Fruit fly (Drosophila melanogaster) whole organism, embryonic: ENCODE measurements around the gene RpS28a.

ENCODE experiments used
- Bteb2 ChIP-seq: fragments of 200-800 bp; sonication (Bioruptor generic); optimal IDR thresholded peaks from 2 replicates; lab custom pipeline; 2016; ENCODE audit warnings: missing biosample characterization, missing genetic modification characterization
- C15 ChIP-seq: fragments of 200-800 bp; sonication (Bioruptor generic); IDR thresholded peaks from 3 replicates; pipeline ENCODE4 v1.3.6; 2022; ENCODE audit warnings: missing biosample characterization, missing genetic modification characterization
- CG11560 ChIP-seq: fragments of 200-800 bp; sonication (Bioruptor generic); IDR thresholded peaks from 3 replicates; pipeline ENCODE4 v1.3.6; 2022; ENCODE audit warnings: missing biosample characterization, missing genetic modification characterization
- CG12104 ChIP-seq: fragments of 200-800 bp; sonication (Bioruptor generic); optimal IDR thresholded peaks from 3 replicates; lab custom pipeline; 2016; ENCODE audit warnings: missing biosample characterization, missing genetic modification characterization
- CG12659 ChIP-seq: fragments of 200-800 bp; sonication (Bioruptor generic); optimal IDR thresholded peaks from 3 replicates; lab custom pipeline; 2017; ENCODE audit warnings: mild to moderate bottlenecking, missing biosample characterization, missing genetic modification reagents, missing genetic modification characterization
- CG12744 ChIP-seq: fragments of 200-800 bp; sonication (Bioruptor generic); optimal IDR thresholded peaks from 2 replicates; lab custom pipeline; 2016; ENCODE audit warnings: missing biosample characterization, missing genetic modification characterization
- CG14667 ChIP-seq: fragments of 200-800 bp; sonication (Bioruptor generic); IDR thresholded peaks from 2 replicates; pipeline ENCODE4 v1.3.6; 2022; ENCODE audit warnings: missing biosample characterization, missing genetic modification characterization
- CG15514 ChIP-seq: fragments of 200-800 bp; sonication (Bioruptor generic); optimal IDR thresholded peaks from 3 replicates; lab custom pipeline; 2017; ENCODE audit warnings: missing biosample characterization, missing genetic modification characterization, mild to moderate bottlenecking, moderate library complexity, missing genetic modification reagents
- CG17186 ChIP-seq: fragments of 200-800 bp; sonication (Bioruptor generic); optimal IDR thresholded peaks from 3 replicates; lab custom pipeline; 2017; ENCODE audit warnings: missing biosample characterization, missing genetic modification reagents, missing genetic modification characterization
- CG17328 ChIP-seq: fragments of 200-800 bp; sonication (Bioruptor generic); IDR thresholded peaks from 2 replicates; pipeline ENCODE4 v1.3.6; 2022; ENCODE audit warnings: missing biosample characterization, missing genetic modification characterization
- CG17829 ChIP-seq: fragments of 200-800 bp; optimal IDR thresholded peaks from 2 replicates; lab custom pipeline; 2019; ENCODE audit warnings: missing biosample characterization, mild to moderate bottlenecking, missing genetic modification characterization, moderate library complexity
- CG18476 ChIP-seq: fragments of 200-800 bp; sonication (Bioruptor generic); optimal IDR thresholded peaks from 2 replicates; lab custom pipeline; 2016; ENCODE audit warnings: missing biosample characterization, mild to moderate bottlenecking, missing genetic modification characterization
- CG2199 ChIP-seq: fragments of 200-800 bp; sonication (Bioruptor generic); IDR thresholded peaks from 3 replicates; pipeline ENCODE4 v1.3.6; 2022; ENCODE audit warnings: missing biosample characterization, missing genetic modification characterization
- CG31441 ChIP-seq: fragments of 200-800 bp; sonication (Bioruptor generic); IDR thresholded peaks from 2 replicates; pipeline ENCODE4 v1.3.6; 2022; ENCODE audit warnings: missing biosample characterization, missing genetic modification characterization
- CG3847 ChIP-seq: fragments of 200-800 bp; sonication (Bioruptor generic); IDR thresholded peaks from 2 replicates; pipeline ENCODE4 v1.3.6; 2022; ENCODE audit warnings: missing biosample characterization, missing genetic modification characterization
- CG4424 ChIP-seq: fragments of 200-800 bp; sonication (Bioruptor generic); optimal IDR thresholded peaks from 3 replicates; lab custom pipeline; 2016; ENCODE audit warnings: missing biosample characterization, missing genetic modification characterization
- CG4617 ChIP-seq: fragments of 200-800 bp; sonication (Bioruptor generic); optimal IDR thresholded peaks from 3 replicates; lab custom pipeline; 2016; ENCODE audit warnings: missing biosample characterization, missing genetic modification characterization, borderline replicate concordance
- CG6175 ChIP-seq: fragments of 200-800 bp; sonication (Bioruptor generic); IDR thresholded peaks from 3 replicates; pipeline ENCODE4 v1.3.6; 2022; ENCODE audit warnings: missing biosample characterization, missing genetic modification characterization
- CG6654 ChIP-seq: fragments of 200-800 bp; sonication (Bioruptor generic); optimal IDR thresholded peaks from 2 replicates; lab custom pipeline; 2017; ENCODE audit warnings: missing biosample characterization, mild to moderate bottlenecking, missing genetic modification characterization
- CG7963 ChIP-seq: fragments of 200-800 bp; sonication (Bioruptor generic); IDR thresholded peaks from 3 replicates; pipeline ENCODE4 v1.3.6; 2022; ENCODE audit warnings: missing biosample characterization, missing genetic modification characterization; ENCODE audit not compliant: partially characterized antibody
- CG8359 ChIP-seq: fragments of 200-800 bp; sonication (Bioruptor generic); optimal IDR thresholded peaks from 2 replicates; lab custom pipeline; 2017; ENCODE audit warnings: missing biosample characterization, mild to moderate bottlenecking, missing genetic modification characterization, borderline replicate concordance
- CG8388 ChIP-seq: fragments of 200-800 bp; sonication (Bioruptor generic); optimal IDR thresholded peaks from 2 replicates; lab custom pipeline; 2019; ENCODE audit warnings: missing biosample characterization, mild to moderate bottlenecking, missing genetic modification characterization, moderate library complexity
- CG8924 ChIP-seq: fragments of 200-800 bp; optimal IDR thresholded peaks from 3 replicates; lab custom pipeline; 2019; ENCODE audit warnings: missing biosample characterization, mild to moderate bottlenecking, missing genetic modification characterization, moderate library complexity
- D19B ChIP-seq: fragments of 200-800 bp; sonication (Bioruptor generic); optimal IDR thresholded peaks from 2 replicates; lab custom pipeline; 2017; ENCODE audit warnings: missing biosample characterization, mild to moderate bottlenecking, missing genetic modification characterization
- Dek ChIP-seq: fragments of 200-800 bp; sonication (Bioruptor generic); optimal IDR thresholded peaks from 3 replicates; lab custom pipeline; 2019; ENCODE audit warnings: missing biosample characterization, mild to moderate bottlenecking, missing genetic modification characterization, moderate library complexity
- Dref ChIP-seq: fragments of 200-800 bp; sonication (Bioruptor generic); IDR thresholded peaks from 2 replicates; pipeline ENCODE4 v1.3.6; 2022; ENCODE audit warnings: missing biosample characterization, missing genetic modification characterization
- Gug ChIP-seq: fragments of 200-800 bp; sonication (Bioruptor generic); IDR thresholded peaks from 4 replicates; pipeline ENCODE4 v1.3.6; 2022; ENCODE audit warnings: missing biosample characterization, missing genetic modification characterization
- HLH4C ChIP-seq: fragments of 200-800 bp; sonication (Bioruptor generic); IDR thresholded peaks from 3 replicates; pipeline ENCODE4 v1.3.6; 2022; ENCODE audit warnings: missing biosample characterization, missing genetic modification characterization; ENCODE audit not compliant: partially characterized antibody
- HmgZ ChIP-seq: fragments of 200-800 bp; sonication (Bioruptor generic); optimal IDR thresholded peaks from 2 replicates; lab custom pipeline; 2018; ENCODE audit warnings: missing biosample characterization, mild to moderate bottlenecking, missing genetic modification characterization
- Nf-YB ChIP-seq: fragments of 200-800 bp; sonication (Bioruptor generic); optimal IDR thresholded peaks from 3 replicates; lab custom pipeline; 2019; ENCODE audit warnings: missing biosample characterization, mild to moderate bottlenecking, missing genetic modification characterization, moderate library complexity
- Oli ChIP-seq: fragments of 200-800 bp; sonication (Bioruptor generic); optimal IDR thresholded peaks from 2 replicates; lab custom pipeline; 2018; ENCODE audit warnings: missing biosample characterization, mild to moderate bottlenecking, missing genetic modification characterization, moderate library complexity
- Scr ChIP-seq: fragments of 200-800 bp; sonication (Bioruptor generic); IDR thresholded peaks from 2 replicates; pipeline ENCODE4 v1.3.6; 2022; ENCODE audit warnings: missing biosample characterization, missing genetic modification characterization; ENCODE audit not compliant: partially characterized antibody
- Stat92E ChIP-seq, 3 experiments: fragments of >200 bp in 2 of 3; fragments of 200-800 bp in 1 of 3; sonication (Bioruptor generic) in 1 of 3; optimal IDR thresholded peaks; 2 replicates each; lab custom pipeline; 2017 to 2019; ENCODE audit warnings: missing biosample characterization in 3 of 3, missing genetic modification characterization in 3 of 3, mild to moderate bottlenecking in 1 of 3, moderate library complexity in 1 of 3
- TFAM ChIP-seq: fragments of 200-800 bp; sonication (Bioruptor generic); optimal IDR thresholded peaks from 2 replicates; lab custom pipeline; 2017; ENCODE audit warnings: missing biosample characterization, missing genetic modification characterization, inconsistent platforms
- abd-A ChIP-seq: fragments of 200-800 bp; sonication (Bioruptor generic); optimal IDR thresholded peaks from 3 replicates; lab custom pipeline; 2019; ENCODE audit warnings: missing biosample characterization, mild to moderate bottlenecking, missing genetic modification characterization, moderate library complexity
- ac ChIP-seq: fragments of 200-800 bp; sonication (Bioruptor generic); optimal IDR thresholded peaks from 3 replicates; lab custom pipeline; 2017; ENCODE audit warnings: missing biosample characterization, mild to moderate bottlenecking, missing genetic modification characterization
- cad ChIP-seq: fragments of >200 bp; optimal IDR thresholded peaks from 2 replicates; lab custom pipeline; 2017; ENCODE audit warnings: missing biosample characterization, missing genetic modification characterization
- chinmo ChIP-seq: fragments of 200-800 bp; sonication (Bioruptor generic); IDR thresholded peaks from 4 replicates; pipeline ENCODE4 v1.3.6; 2022; ENCODE audit warnings: missing biosample characterization, missing genetic modification characterization; ENCODE audit not compliant: partially characterized antibody
- croc ChIP-seq: fragments of 200-800 bp; sonication (Bioruptor generic); conservative IDR thresholded peaks from 3 replicates; pipeline ENCODE4 v1.3.6; 2022; ENCODE audit warnings: missing biosample characterization, missing genetic modification characterization
- da ChIP-seq: fragments of 200-800 bp; sonication (Bioruptor generic); optimal IDR thresholded peaks from 2 replicates; lab custom pipeline; 2016; ENCODE audit warnings: missing biosample characterization, missing genetic modification characterization
- disco-r ChIP-seq: fragments of 200-800 bp; sonication (Bioruptor generic); optimal IDR thresholded peaks from 2 replicates; lab custom pipeline; 2016; ENCODE audit warnings: missing biosample characterization, missing genetic modification characterization
- dysf ChIP-seq: fragments of 200-800 bp; sonication (Bioruptor generic); IDR thresholded peaks from 3 replicates; pipeline ENCODE4 v1.3.6; 2022; ENCODE audit warnings: missing biosample characterization, missing genetic modification characterization
- eve ChIP-seq, 2 experiments: fragments of >200 bp; optimal IDR thresholded peaks; 2 replicates each; lab custom pipeline; 2017; ENCODE audit warnings: missing biosample characterization in 2 of 2, missing genetic modification characterization in 2 of 2
- gsb ChIP-seq: fragments of 200-800 bp; sonication (Bioruptor generic); IDR thresholded peaks from 2 replicates; pipeline ENCODE4 v1.3.6; 2022; ENCODE audit warnings: missing biosample characterization, missing genetic modification characterization
- h ChIP-seq: fragments of >200 bp; optimal IDR thresholded peaks from 2 replicates; lab custom pipeline; 2017
- insv ChIP-seq, 2 experiments: fragments of 200-800 bp; sonication (Bioruptor generic); optimal IDR thresholded peaks; 3 replicates each; lab custom pipeline; 2016 to 2018; ENCODE audit warnings: missing biosample characterization in 2 of 2, missing genetic modification characterization in 2 of 2
- inv ChIP-seq: fragments of 200-800 bp; sonication (Bioruptor generic); IDR thresholded peaks from 2 replicates; pipeline ENCODE4 v1.3.6; 2022; ENCODE audit warnings: missing biosample characterization, missing genetic modification characterization; ENCODE audit not compliant: partially characterized antibody
- so ChIP-seq: fragments of 200-800 bp; sonication (Bioruptor generic); IDR thresholded peaks from 3 replicates; pipeline ENCODE4 v1.3.6; 2022; ENCODE audit warnings: missing biosample characterization, missing genetic modification characterization
- ssp ChIP-seq: fragments of 200-800 bp; sonication (Bioruptor generic); IDR thresholded peaks from 2 replicates; pipeline ENCODE4 v1.3.6; 2022; ENCODE audit warnings: missing biosample characterization, missing genetic modification characterization
- tin ChIP-seq: fragments of 200-800 bp; sonication (Bioruptor generic); optimal IDR thresholded peaks from 3 replicates; lab custom pipeline; 2016; ENCODE audit warnings: missing biosample characterization, missing genetic modification characterization

Gene RpS28a

DNA sequence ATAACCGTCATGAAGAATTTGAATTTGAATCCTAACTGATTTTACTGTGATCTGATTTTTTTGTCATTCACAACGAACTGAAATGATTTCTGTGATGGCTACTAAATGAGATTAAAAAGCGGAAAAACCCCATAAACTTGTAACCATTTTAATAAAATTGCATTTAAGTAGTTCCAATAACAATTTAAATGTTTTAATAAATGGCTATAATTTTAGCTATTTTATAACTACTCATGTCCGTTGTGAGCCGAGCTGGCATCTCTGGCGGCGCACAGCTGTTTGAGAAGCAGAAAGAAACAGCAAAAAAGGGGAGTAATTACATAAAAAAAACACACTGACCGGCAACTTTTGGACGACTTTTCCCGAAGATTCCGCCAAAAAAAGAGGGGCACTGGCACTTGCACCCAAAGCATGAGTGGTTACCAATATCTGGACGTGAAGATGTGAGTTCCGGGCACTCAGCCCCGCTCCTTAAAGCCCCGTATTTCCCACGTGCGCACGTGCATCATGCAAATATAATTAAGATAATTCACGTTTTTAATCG, 34.2 kb upstream of the RpS28a start, which contains the start of the genes CG7950 and Rpp14a (continued):
- TF ChIP-seq Nf-YB (GFP tag; lab: Kevin White, UChicago): peak; percentile 59
- TF ChIP-seq CG12104: no peak
- peak; percentile 77; the same call in 2 of the 3 replicates for TF ChIP-seq so (GFP tag; lab: Robert Waterston, UW)
- TF ChIP-seq CG8388: peak; percentile 53
- peak; percentile 65 for TF ChIP-seq CG8924 (tag; lab: Kevin White, UChicago)
- TF ChIP-seq TFAM: no peak
- peak; percentile 54 for TF ChIP-seq CG18476 (GFP tag; lab: Kevin White, UChicago)
- peak; percentile 80 for TF ChIP-seq Dek (tag; lab: Kevin White, UChicago)
- TF ChIP-seq CG14667 (GFP tag; lab: Robert Waterston, UW): peak; percentile 44
- no peak for TF ChIP-seq h (lab: Kevin White, UChicago)
- no peak for TF ChIP-seq HLH4C (GFP tag; lab: Robert Waterston, UW)
- no peak for TF ChIP-seq chinmo
- TF ChIP-seq Stat92E (GFP tag; optimal IDR thresholded peaks at IDR 0.05; lab: Kevin White, UChicago): no peak
- TF ChIP-seq eve (GFP tag; optimal IDR thresholded peaks at IDR 0.05; lab: Kevin White, UChicago): no peak
- TF ChIP-seq Gug: peak; percentile 49; the same call in 1 of the 4 replicates
- peak; percentile 53 for TF ChIP-seq CG12744 (GFP tag; lab: Kevin White, UChicago)
- no peak for TF ChIP-seq Dref (GFP tag; lab: Robert Waterston, UW)
- peak; percentile 77 for TF ChIP-seq dysf
- TF ChIP-seq insv (GFP tag; optimal IDR thresholded peaks at IDR 0.05; lab: Kevin White, UChicago): peak in 1 of 2 experiments; percentile 2
- no peak for TF ChIP-seq CG6654 (GFP tag; lab: Kevin White, UChicago)
- peak; percentile 83 for TF ChIP-seq CG17829 (tag; lab: Kevin White, UChicago)
- TF ChIP-seq ac (GFP tag; lab: Kevin White, UChicago): no peak
- peak; percentile 23; the same call in 1 of the 2 replicates for TF ChIP-seq Scr (GFP tag; lab: Robert Waterston, UW)
- peak; percentile 46 for TF ChIP-seq abd-A (tag; lab: Kevin White, UChicago)
- TF ChIP-seq CG17328 (GFP tag; lab: Robert Waterston, UW): peak; percentile 78
- TF ChIP-seq ssp (GFP tag; lab: Robert Waterston, UW): peak; percentile 47
- peak; percentile 60 for TF ChIP-seq Oli
- TF ChIP-seq CG11560 (tag; lab: Robert Waterston, UW): no peak
- peak; percentile 89 for TF ChIP-seq HmgZ
- TF ChIP-seq CG2199: no peak
- TF ChIP-seq CG15514 (GFP tag; lab: Kevin White, UChicago): peak; percentile 92
- TF ChIP-seq CG31441 (GFP tag; lab: Robert Waterston, UW): peak; percentile 41; the same call in 1 of the 2 replicates
- TF ChIP-seq CG4424 (GFP tag; lab: Kevin White, UChicago): peak; percentile 73
- TF ChIP-seq D19B (GFP tag; lab: Kevin White, UChicago): peak; percentile 35
- peak; percentile 65 for TF ChIP-seq CG12659 (GFP tag; lab: Kevin White, UChicago)
- TF ChIP-seq CG7963 (GFP tag; lab: Robert Waterston, UW): no peak
- TF ChIP-seq gsb (GFP tag; lab: Robert Waterston, UW): peak; percentile 59; the same call in 1 of the 2 replicates
- TF ChIP-seq tin (GFP tag; lab: Kevin White, UChicago): peak; percentile 77
- TF ChIP-seq CG6175 (GFP tag; lab: Robert Waterston, UW): no peak
- TF ChIP-seq C15: no peak
- TF ChIP-seq da (GFP tag; lab: Kevin White, UChicago): peak; percentile 50
- TF ChIP-seq CG4617: peak; percentile 36
- peak; percentile 60 for TF ChIP-seq CG17186 (GFP tag; lab: Kevin White, UChicago)
- no peak; the same call in 1 of the 3 replicates for TF ChIP-seq croc (GFP tag; lab: Robert Waterston, UW)
- TF ChIP-seq CG3847 (GFP tag; lab: Robert Waterston, UW): peak; percentile 82
- peak; percentile 82 for TF ChIP-seq Bteb2 (GFP tag; lab: Kevin White, UChicago)
- TF ChIP-seq inv: no peak
- TF ChIP-seq cad (GFP tag; lab: Kevin White, UChicago): no peak
- TF ChIP-seq CG8359 (GFP tag; lab: Kevin White, UChicago): no peak
- peak; percentile 15 for TF ChIP-seq disco-r
